Worm (Caenorhabditis elegans) whole organism, midembryonic: Measurements from ENCODE around the gene idpb-1.

Source experiments
- T22C8.4 ChIP-seq: fragments of 200-800 bp; sonication (Bioruptor generic); IDR thresholded peaks from 2 replicates; pipeline ENCODE4 v1.3.6; 2022; ENCODE audit warnings: missing genetic modification characterization, missing compliant biosample characterization
- cog-1 ChIP-seq: sonication (generic microtip); optimal IDR thresholded peaks from 2 replicates; lab custom pipeline; 2016; ENCODE audit warnings: missing genetic modification characterization, missing compliant biosample characterization
- flt-1 ChIP-seq: fragments of 200-800 bp; sonication (Bioruptor generic); IDR thresholded peaks from 2 replicates; pipeline ENCODE4 v1.3.6; 2022; ENCODE audit warnings: missing genetic modification characterization, missing compliant biosample characterization
- klf-2 ChIP-seq: fragments of 200-800 bp; sonication (Bioruptor generic); conservative IDR thresholded peaks from 2 replicates; pipeline ENCODE4 v1.3.6; 2022; ENCODE audit warnings: missing genetic modification reagents, missing genetic modification characterization, missing compliant biosample characterization
- med-1 ChIP-seq: sonication (generic microtip); optimal IDR thresholded peaks from 2 replicates; lab custom pipeline; 2017; ENCODE audit warnings: missing genetic modification characterization, mild to moderate bottlenecking, missing compliant biosample characterization, antibody characterized with exemption, missing genetic modification reagents; ENCODE audit not compliant: insufficient read depth
- ref-1 ChIP-seq: fragments of 200-800 bp; sonication (Bioruptor generic); conservative IDR thresholded peaks from 2 replicates; pipeline ENCODE4 v1.3.6; 2022; ENCODE audit warnings: missing genetic modification reagents, missing genetic modification characterization, missing compliant biosample characterization
- tab-1 ChIP-seq: fragments of 200-800 bp; sonication (Bioruptor generic); IDR thresholded peaks from 2 replicates; pipeline ENCODE4 v1.3.6; 2022; ENCODE audit warnings: missing genetic modification characterization, missing compliant biosample characterization
- ztf-23 ChIP-seq: fragments of 200-800 bp; sonication (Bioruptor generic); IDR thresholded peaks from 2 replicates; pipeline ENCODE4 v1.3.6; 2022; ENCODE audit warnings: missing genetic modification reagents, missing genetic modification characterization, missing compliant biosample characterization
- ztf-29 ChIP-seq: fragments of 200-800 bp; sonication (Bioruptor generic); IDR thresholded peaks from 2 replicates; pipeline ENCODE4 v1.3.6; 2022; ENCODE audit warnings: missing genetic modification reagents, missing genetic modification characterization, missing compliant biosample characterization

- TF ChIP-seq tab-1 (GFP tag; lab: Robert Waterston, UW) = no peak
- TF ChIP-seq klf-2 (GFP tag; lab: Robert Waterston, UW) = no peak
- TF ChIP-seq ztf-23 = no peak
- TF ChIP-seq T22C8.4 (GFP tag; lab: Robert Waterston, UW) = no peak
- TF ChIP-seq ztf-29 = no peak
- TF ChIP-seq flt-1 (GFP tag; lab: Robert Waterston, UW) = no peak
- TF ChIP-seq med-1 = no peak
- TF ChIP-seq ref-1 (GFP tag; lab: Robert Waterston, UW) = no peak
- peak; percentile 82 for TF ChIP-seq cog-1 (tag; lab: Kevin White, UChicago)
These were observed 9.2 kb upstream of the idpb-1 start, which contains the start of gene C04G6.2 for ce11 chrII:5092362-5093281.
